Worm (Caenorhabditis elegans): ENCODE measurements around the gene set-13.

The set-13 gene

ce11 chrII:2859873-2860821 lies 43.4 kb downstream of the set-13 start (continued):
- TF ChIP-seq snpc-4 (GFP tag; optimal IDR thresholded peaks at IDR 0.05) (peak; percentile 41), snpc-4 (tag; optimal IDR thresholded peaks at IDR 0.05) (peak in 3 of 4 experiments; percentile 31 to 60 (median 33)), let-607 (tag; optimal IDR thresholded peaks at IDR 0.05) (no peak), ceh-79 (tag; optimal IDR thresholded peaks at IDR 0.05) (peak; percentile 31), F37B4.10 (GFP tag; IDR thresholded peaks at IDR 0.05) (no peak), snpc-3.4 (tag; optimal IDR thresholded peaks at IDR 0.05) (no peak), dox-1 (GFP tag; IDR thresholded peaks at IDR 0.05) (no peak; the same call in 1 of the 2 replicates), dpl-1 (GFP tag; optimal IDR thresholded peaks at IDR 0.05) (no peak), nhr-120 (GFP tag; IDR thresholded peaks at IDR 0.05) (no peak), B0261.1 (tag; optimal IDR thresholded peaks at IDR 0.05) (peak; percentile 83)

DNA sequence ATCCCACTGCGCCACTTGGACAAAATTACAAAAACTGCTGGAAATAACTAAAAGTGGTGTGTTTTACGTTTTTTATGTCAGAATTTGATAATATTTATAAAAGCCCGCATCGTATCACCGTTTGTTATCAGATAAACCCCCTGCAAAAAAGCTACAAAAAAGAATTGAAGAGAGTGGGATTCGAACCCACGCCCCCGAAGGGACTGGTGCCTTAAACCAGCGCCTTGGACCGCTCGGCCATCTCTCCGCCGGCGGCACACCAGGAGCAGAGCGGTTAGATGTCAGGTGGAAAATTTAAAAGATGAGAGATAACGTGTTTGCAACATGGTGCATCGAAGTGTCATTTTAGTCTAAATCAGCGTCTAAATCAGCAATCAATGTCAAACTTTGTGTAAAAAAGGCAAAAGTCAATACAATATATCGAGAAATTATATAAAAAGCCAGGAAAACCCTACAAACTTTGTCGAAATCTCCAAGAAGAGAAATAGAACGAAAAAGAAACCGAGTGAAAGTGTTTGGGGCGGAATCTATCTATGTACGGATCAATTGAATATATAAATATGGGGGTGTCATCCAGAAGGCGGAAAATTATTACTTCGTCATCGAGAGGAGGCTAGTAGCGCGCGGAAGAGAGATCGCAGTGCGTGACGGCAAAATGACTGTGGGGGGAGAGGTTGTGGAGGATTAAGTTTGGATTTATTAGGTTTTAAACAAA lies 44.8 kb downstream of the set-13 start:
- peak; percentile 33 for TF ChIP-seq ztf-18 (tag; optimal IDR thresholded peaks at IDR 0.05)
- TF ChIP-seq aptf-3 (GFP tag; IDR thresholded peaks at IDR 0.05) = no peak
- no peak for TF ChIP-seq sea-2 (GFP tag; IDR thresholded peaks at IDR 0.05)
- TF ChIP-seq athp-1 (tag; optimal IDR thresholded peaks at IDR 0.05) = peak; percentile 3
- peak; percentile 46; the same call in 1 of the 2 replicates for TF ChIP-seq ztf-25 (GFP tag; IDR thresholded peaks at IDR 0.05)
- TF ChIP-seq F57C9.4 (tag; optimal IDR thresholded peaks at IDR 0.05) = no peak
- no peak for TF ChIP-seq Y53G8AR.9 (GFP tag; conservative IDR thresholded peaks at IDR 0.05)
- peak; percentile 30 for TF ChIP-seq snpc-1.3 (tag; optimal IDR thresholded peaks at IDR 0.05; ENCODE audit: insufficient read depth)
- no peak for TF ChIP-seq ets-4 (GFP tag; optimal IDR thresholded peaks at IDR 0.05)
- no peak for TF ChIP-seq ZK185.1 (tag; optimal IDR thresholded peaks at IDR 0.05; ENCODE audit: poor library complexity, severe bottlenecking)
- no peak for TF ChIP-seq dpl-1 (GFP tag; optimal IDR thresholded peaks at IDR 0.05)
- no peak for TF ChIP-seq cebp-2 (GFP tag; IDR thresholded peaks at IDR 0.05)
- no peak for TF ChIP-seq bed-1 (GFP tag; IDR thresholded peaks at IDR 0.05)
- no peak for TF ChIP-seq C06A6.2 (GFP tag; conservative IDR thresholded peaks at IDR 0.05)
- no peak for TF ChIP-seq K11D2.4 (GFP tag; IDR thresholded peaks at IDR 0.05)
- no peak for TF ChIP-seq lir-1 (GFP tag; conservative IDR thresholded peaks at IDR 0.05)
- peak; percentile 42; the same call in 1 of the 2 replicates for TF ChIP-seq lin-26 (GFP tag; IDR thresholded peaks at IDR 0.05)
- TF ChIP-seq nhr-90 (tag; optimal IDR thresholded peaks at IDR 0.05) = peak; percentile 54
- TF ChIP-seq let-526 (GFP tag; IDR thresholded peaks at IDR 0.05) = no peak
- no peak for TF ChIP-seq madf-8 (GFP tag; conservative IDR thresholded peaks at IDR 0.05)
- no peak for TF ChIP-seq Y53F4B.3 (GFP tag; IDR thresholded peaks at IDR 0.05)
- peak; percentile 78 for TF ChIP-seq D2030.7 (GFP tag; IDR thresholded peaks at IDR 0.05)
- TF ChIP-seq egrh-3 (GFP tag; IDR thresholded peaks at IDR 0.05) = peak; percentile 77
- TF ChIP-seq tlf-1 (GFP tag; optimal IDR thresholded peaks at IDR 0.05) = no peak
- no peak for TF ChIP-seq madf-3 (GFP tag; IDR thresholded peaks at IDR 0.05)
- TF ChIP-seq snpc-4 (GFP tag; optimal IDR thresholded peaks at IDR 0.05) = no peak
- no peak for TF ChIP-seq snpc-4 (tag; optimal IDR thresholded peaks at IDR 0.05)
- TF ChIP-seq C17E4.6 (GFP tag; IDR thresholded peaks at IDR 0.05) = no peak
- TF ChIP-seq F57A8.1 (GFP tag; optimal IDR thresholded peaks at IDR 0.05) = no peak
- no peak for TF ChIP-seq mes-4 (tag; optimal IDR thresholded peaks at IDR 0.05)
- no peak for TF ChIP-seq hlh-26 (GFP tag; conservative IDR thresholded peaks at IDR 0.05)
- TF ChIP-seq efl-1 (GFP tag; optimal IDR thresholded peaks at IDR 0.05) = no peak
- TF ChIP-seq akir-1 (GFP tag; optimal IDR thresholded peaks at IDR 0.05) = no peak
- peak; percentile 61 for TF ChIP-seq zfh-2 (GFP tag; conservative IDR thresholded peaks at IDR 0.05)
- TF ChIP-seq ceh-79 (tag; optimal IDR thresholded peaks at IDR 0.05) = no peak
- no peak for TF ChIP-seq attf-6 (GFP tag; IDR thresholded peaks at IDR 0.05)
- peak; percentile 31 for TF ChIP-seq F23B12.7 (tag; optimal IDR thresholded peaks at IDR 0.05; ENCODE audit: insufficient read depth)
